Worm (Caenorhabditis elegans) whole organism, L4 larva: Measurements from ENCODE around the gene C54C6.5.

ENCODE experiments used
- F37D6.2 ChIP-seq: sonication (generic microtip); optimal IDR thresholded peaks from 2 replicates; lab custom pipeline; 2016; ENCODE audit warnings: mild to moderate bottlenecking, missing genetic modification characterization, missing compliant biosample characterization
- F44E2.7 ChIP-seq: fragments of 200-800 bp; sonication (Bioruptor generic); IDR thresholded peaks from 2 replicates; pipeline ENCODE4 v2.1.2; 2022; ENCODE audit warnings: missing genetic modification characterization, missing compliant biosample characterization
- daf-12 ChIP-seq: fragments of 150-350 bp; optimal IDR thresholded peaks from 2 replicates; lab custom pipeline; 2014; ENCODE audit warnings: missing biosample characterization, missing genetic modification reagents, missing genetic modification characterization
- dve-1 ChIP-seq: sonication (generic microtip); optimal IDR thresholded peaks from 2 replicates; lab custom pipeline; 2017; ENCODE audit warnings: antibody characterized with exemption, mild to moderate bottlenecking, missing genetic modification characterization, missing compliant biosample characterization; ENCODE audit not compliant: insufficient read depth
- fkh-10 ChIP-seq: fragments of 150-350 bp; optimal IDR thresholded peaks from 2 replicates; lab custom pipeline; 2014; ENCODE audit warnings: missing biosample characterization, missing genetic modification reagents, missing genetic modification characterization
- madf-5 ChIP-seq, 2 experiments: fragments of 200-800 bp; sonication (Bioruptor generic); IDR thresholded peaks; 2 replicates each; pipeline ENCODE4 v1.3.6; 2022; ENCODE audit warnings: missing compliant biosample characterization in 2 of 2, missing genetic modification characterization in 2 of 2
- zag-1 ChIP-seq: fragments of 150-350 bp; optimal IDR thresholded peaks from 2 replicates; lab custom pipeline; 2014; ENCODE audit warnings: missing biosample characterization, missing genetic modification characterization
- ztf-11 ChIP-seq: fragments of 150-350 bp; optimal IDR thresholded peaks from 2 replicates; lab custom pipeline; 2014; ENCODE audit warnings: missing biosample characterization, missing genetic modification characterization

DNA sequence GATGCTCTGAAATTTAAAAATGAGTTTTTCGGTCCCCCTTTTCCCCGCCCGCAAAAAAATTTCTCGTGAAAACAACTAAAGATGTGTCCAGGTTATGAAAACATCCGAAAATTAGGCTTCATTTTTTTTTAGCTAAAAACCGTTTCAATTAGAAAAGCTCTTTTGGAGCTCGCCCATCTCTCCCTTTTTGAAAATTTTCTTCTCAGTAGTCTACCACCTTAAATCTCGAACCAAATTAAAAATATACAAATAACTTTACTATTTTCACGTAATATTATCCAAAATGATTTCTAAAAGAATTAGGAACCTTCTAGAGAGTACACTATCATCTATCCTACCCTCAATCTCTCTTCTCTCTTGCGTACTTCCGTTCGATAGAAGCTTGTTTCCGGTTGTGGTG, 12.6 kb upstream of the C54C6.5 start:
- TF ChIP-seq fkh-10 (GFP tag; lab: Kevin White, UChicago) = no peak
- no peak for TF ChIP-seq F37D6.2 (tag; lab: Kevin White, UChicago)
- TF ChIP-seq zag-1 (tag; lab: Kevin White, UChicago) = no peak
- TF ChIP-seq madf-5 (GFP tag; IDR thresholded peaks at IDR 0.05; lab: Robert Waterston, UW) = no peak
- TF ChIP-seq F44E2.7 = no peak
- no peak for TF ChIP-seq ztf-11 (tag; lab: Kevin White, UChicago)
- TF ChIP-seq dve-1 (tag; lab: Kevin White, UChicago) = no peak
- no peak for TF ChIP-seq daf-12 (tag; lab: Kevin White, UChicago)
